Worm (Caenorhabditis elegans) whole organism, mixed stage, embryonic: ENCODE data around the gene C03A3.9.

Experiments
- elt-3 ChIP-seq: fragments of 150-350 bp; optimal IDR thresholded peaks from 2 replicates; lab custom pipeline; 2014; ENCODE audit warnings: missing biosample characterization, missing genetic modification characterization
- lin-13 ChIP-seq: fragments of 150-350 bp; optimal IDR thresholded peaks from 2 replicates; lab custom pipeline; 2014; ENCODE audit warnings: missing biosample characterization, missing genetic modification characterization
- lsy-2 ChIP-seq: fragments of 150-350 bp; optimal IDR thresholded peaks from 2 replicates; lab custom pipeline; 2014; ENCODE audit warnings: missing biosample characterization, missing genetic modification characterization
- nhr-12 ChIP-seq: fragments of 150-350 bp; optimal IDR thresholded peaks from 2 replicates; lab custom pipeline; 2014; ENCODE audit warnings: missing biosample characterization, missing genetic modification characterization
- pha-4 ChIP-seq: fragments of 150-350 bp; optimal IDR thresholded peaks from 2 replicates; lab custom pipeline; 2018; ENCODE audit warnings: missing biosample characterization, missing genetic modification reagents, missing genetic modification characterization
- sptf-1 ChIP-seq: sonication (generic microtip); optimal IDR thresholded peaks from 2 replicates; lab custom pipeline; 2017; ENCODE audit warnings: mild to moderate bottlenecking, missing genetic modification characterization, moderate library complexity, missing compliant biosample characterization
- unc-39 ChIP-seq: fragments of 150-350 bp; optimal IDR thresholded peaks from 2 replicates; lab custom pipeline; 2014; ENCODE audit warnings: missing biosample characterization, missing genetic modification characterization
- ztf-11 ChIP-seq: fragments of 150-350 bp; optimal IDR thresholded peaks from 2 replicates; lab custom pipeline; 2014; ENCODE audit warnings: missing biosample characterization, missing genetic modification characterization

DNA sequence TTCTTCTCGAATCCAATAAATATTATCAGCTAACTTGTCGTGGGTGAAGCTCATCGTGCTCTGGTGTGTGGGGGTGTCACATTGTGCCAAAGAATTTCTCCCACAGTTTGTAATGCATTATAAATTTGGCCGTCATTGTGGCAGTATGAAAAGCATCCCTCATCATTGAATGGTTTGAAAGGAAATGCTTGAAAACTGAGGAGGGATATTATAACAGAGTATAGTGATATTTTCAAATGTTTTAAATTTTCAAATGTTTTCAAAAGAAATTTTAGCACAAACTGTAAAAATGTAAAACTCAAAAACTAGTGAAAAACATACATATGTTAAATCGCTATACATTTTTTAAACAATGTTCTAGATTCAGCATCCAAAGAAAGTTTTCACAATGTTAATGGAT lies 2.2 kb downstream of the C03A3.9 start, which contains the start of gene C03A3.3:
- TF ChIP-seq nhr-12 (tag; lab: Kevin White, UChicago) (no peak), elt-3 (no peak), lin-13 (tag; lab: Kevin White, UChicago) (no peak), sptf-1 (tag; lab: Kevin White, UChicago) (no peak), lsy-2 (tag; lab: Kevin White, UChicago) (no peak), ztf-11 (tag; lab: Kevin White, UChicago) (no peak), unc-39 (tag; lab: Kevin White, UChicago) (no peak), pha-4 (tag; lab: Kevin White, UChicago) (no peak)
